Fruit fly (Drosophila melanogaster): ENCODE data around the gene Tlk.

DNA sequence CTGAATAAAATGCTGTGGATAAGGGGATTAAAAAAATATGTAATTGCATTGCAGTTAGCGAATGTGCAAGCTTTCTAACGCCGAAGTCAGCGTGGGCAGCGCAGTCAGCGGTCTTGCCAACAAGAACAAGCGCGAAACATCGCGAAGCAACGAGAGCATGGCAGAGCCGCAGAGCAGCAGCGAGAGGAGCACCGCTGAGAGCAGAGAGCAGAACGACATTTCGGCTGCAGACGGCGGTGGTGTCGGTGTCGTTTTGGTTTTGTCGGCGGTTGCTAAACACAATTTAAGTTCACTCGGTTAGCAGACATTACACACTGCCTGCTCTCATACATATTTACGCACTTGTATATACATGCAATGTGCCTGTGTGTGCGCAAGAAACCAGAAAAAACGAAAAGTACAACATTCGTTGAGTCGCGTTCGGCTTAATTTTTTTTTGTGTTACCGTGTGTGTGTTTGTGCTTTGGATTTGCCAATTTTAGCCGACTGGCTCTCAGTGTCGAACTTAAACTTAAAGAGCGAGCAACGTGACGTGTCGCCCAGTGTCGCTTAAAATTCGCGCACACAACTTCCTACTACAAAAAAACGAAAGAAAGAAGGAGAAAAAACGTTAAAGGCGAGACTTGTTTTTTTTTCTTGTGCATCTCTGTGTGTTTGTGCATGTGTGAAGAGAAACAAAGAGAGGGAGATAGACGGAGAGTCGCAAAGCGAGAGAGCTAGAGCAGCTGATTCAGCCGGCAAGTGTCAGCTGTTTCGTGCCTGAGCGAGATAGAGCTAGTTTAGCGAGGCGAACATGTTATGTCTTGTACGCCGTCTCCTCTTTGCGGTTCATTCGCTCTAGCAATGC lies 56.2 kb downstream of the Tlk start:
- TF ChIP-seq pad (GFP tag; optimal IDR thresholded peaks at IDR 0.05) (peak; percentile 28), tj (GFP tag; optimal IDR thresholded peaks at IDR 0.05) (peak; percentile 54), CG1620 (GFP tag; optimal IDR thresholded peaks at IDR 0.05) (no peak), kay (GFP tag; ENCODE audit: borderline replicate concordance) (peak; percentile 83), bab1 (GFP tag; optimal IDR thresholded peaks at IDR 0.05) (peak; percentile 38), CG5204 (GFP tag; optimal IDR thresholded peaks at IDR 0.05) (peak; percentile 3), Mnt (GFP tag; optimal IDR thresholded peaks at IDR 0.05) (peak; percentile 60), cic (GFP tag; optimal IDR thresholded peaks at IDR 0.05) (peak; percentile 81), cnc (optimal IDR thresholded peaks at IDR 0.05) (no peak), ovo (GFP tag; optimal IDR thresholded peaks at IDR 0.05) (peak; percentile 74), CG7101 (tag; optimal IDR thresholded peaks at IDR 0.05) (peak; percentile 56), Clk (GFP tag; optimal IDR thresholded peaks at IDR 0.05) (no peak)
